Fruit fly (Drosophila melanogaster) whole organism, pupa: Measurements from ENCODE around the gene SkpC.

Experiments
- CG10348 ChIP-seq: fragments of 200-800 bp; sonication (Bioruptor generic); IDR thresholded peaks from 2 replicates; pipeline ENCODE4 v1.3.6; 2022; ENCODE audit warnings: missing biosample characterization, missing genetic modification characterization
- CG12605 ChIP-seq: fragments of 200-800 bp; sonication (Bioruptor generic); IDR thresholded peaks from 2 replicates; pipeline ENCODE4 v1.3.6; 2022; ENCODE audit warnings: missing biosample characterization, missing genetic modification characterization
- CG13204 ChIP-seq: fragments of 200-800 bp; sonication (Bioruptor generic); optimal IDR thresholded peaks from 2 replicates; lab custom pipeline; 2018; ENCODE audit warnings: missing biosample characterization, mild to moderate bottlenecking, missing genetic modification characterization, moderate library complexity
- CG14655 ChIP-seq: fragments of 200-800 bp; sonication (Bioruptor generic); optimal IDR thresholded peaks from 3 replicates; lab custom pipeline; 2017; ENCODE audit warnings: mild to moderate bottlenecking, missing biosample characterization, missing genetic modification reagents, missing genetic modification characterization
- CG15710 ChIP-seq: fragments of 200-800 bp; sonication (Bioruptor generic); optimal IDR thresholded peaks from 2 replicates; lab custom pipeline; 2018; ENCODE audit warnings: missing biosample characterization, mild to moderate bottlenecking, missing genetic modification characterization, moderate library complexity
- CG17806 ChIP-seq: fragments of 200-800 bp; sonication (Bioruptor generic); optimal IDR thresholded peaks from 2 replicates; lab custom pipeline; 2018; ENCODE audit warnings: missing biosample characterization, mild to moderate bottlenecking, missing genetic modification characterization, moderate library complexity
- CG32121 ChIP-seq: fragments of 200-800 bp; sonication (Bioruptor generic); IDR thresholded peaks from 2 replicates; pipeline ENCODE4 v1.3.6; 2022; ENCODE audit warnings: missing biosample characterization, missing genetic modification characterization
- CG34367 ChIP-seq: fragments of 200-800 bp; sonication (Bioruptor generic); optimal IDR thresholded peaks from 2 replicates; lab custom pipeline; 2018; ENCODE audit warnings: missing biosample characterization, mild to moderate bottlenecking, missing genetic modification characterization
- CG4496 ChIP-seq: fragments of 200-800 bp; sonication (Bioruptor generic); IDR thresholded peaks from 3 replicates; pipeline ENCODE4 v1.3.6; 2022; ENCODE audit warnings: missing biosample characterization, missing genetic modification characterization
- CG8159 ChIP-seq: fragments of 200-800 bp; sonication (Bioruptor generic); optimal IDR thresholded peaks from 3 replicates; lab custom pipeline; 2018; ENCODE audit warnings: missing biosample characterization, mild to moderate bottlenecking, missing genetic modification characterization, moderate library complexity
- CG8301 ChIP-seq: fragments of 200-800 bp; sonication (Bioruptor generic); optimal IDR thresholded peaks from 2 replicates; lab custom pipeline; 2018; ENCODE audit warnings: missing biosample characterization, mild to moderate bottlenecking, missing genetic modification characterization
- CG9948 ChIP-seq: fragments of 200-800 bp; sonication (Bioruptor generic); optimal IDR thresholded peaks from 2 replicates; lab custom pipeline; 2018; ENCODE audit warnings: missing biosample characterization, mild to moderate bottlenecking, missing genetic modification characterization, moderate library complexity
- D1 ChIP-seq: fragments of 200-800 bp; sonication (Bioruptor generic); optimal IDR thresholded peaks from 2 replicates; lab custom pipeline; 2018; ENCODE audit warnings: missing biosample characterization, mild to moderate bottlenecking, missing genetic modification characterization, moderate library complexity
- EcR ChIP-seq: fragments of 200-800 bp; sonication (Bioruptor generic); optimal IDR thresholded peaks from 3 replicates; lab custom pipeline; 2019; ENCODE audit warnings: missing biosample characterization, missing genetic modification characterization, mild to moderate bottlenecking, moderate library complexity, missing genetic modification reagents
- Ets98B ChIP-seq: fragments of 200-800 bp; sonication (Bioruptor generic); IDR thresholded peaks from 2 replicates; pipeline ENCODE4 v1.3.6; 2022; ENCODE audit warnings: missing biosample characterization, missing genetic modification characterization
- Pif1A ChIP-seq: fragments of 200-800 bp; sonication (Bioruptor generic); optimal IDR thresholded peaks from 3 replicates; lab custom pipeline; 2016; ENCODE audit warnings: missing biosample characterization, missing genetic modification characterization
- Pif1B ChIP-seq: fragments of 200-800 bp; sonication (Bioruptor generic); optimal IDR thresholded peaks from 3 replicates; lab custom pipeline; 2016; ENCODE audit warnings: missing biosample characterization, missing genetic modification characterization
- Snoo ChIP-seq: fragments of 200-800 bp; sonication (Bioruptor generic); optimal IDR thresholded peaks from 3 replicates; lab custom pipeline; 2017; ENCODE audit warnings: missing biosample characterization, mild to moderate bottlenecking, missing genetic modification characterization, inconsistent platforms
- fd96Ca ChIP-seq: fragments of 200-800 bp; sonication (Bioruptor generic); IDR thresholded peaks from 3 replicates; pipeline ENCODE4 v1.3.6; 2022; ENCODE audit warnings: missing biosample characterization, missing genetic modification characterization
- gl ChIP-seq: fragments of 200-800 bp; sonication (Bioruptor generic); optimal IDR thresholded peaks from 2 replicates; lab custom pipeline; 2018; ENCODE audit warnings: missing biosample characterization, mild to moderate bottlenecking, missing genetic modification characterization
- rn ChIP-seq: fragments of 200-800 bp; sonication (Bioruptor generic); IDR thresholded peaks from 2 replicates; pipeline ENCODE4 v1.3.6; 2022; ENCODE audit warnings: missing biosample characterization, missing genetic modification characterization

The SkpC gene

dm6 chrX:19781861-19782260, 34.0 kb upstream of the SkpC start:
- TF ChIP-seq EcR (GFP tag; lab: Kevin White, UChicago) (no peak), gl (tag; lab: Kevin White, UChicago) (no peak), CG32121 (GFP tag; lab: Robert Waterston, UW) (no peak), Snoo (no peak), CG17806 (no peak), CG15710 (tag; lab: Kevin White, UChicago) (no peak), CG9948 (tag; lab: Kevin White, UChicago) (no peak), CG14655 (GFP tag; lab: Kevin White, UChicago) (no peak)

dm6 chrX:19782736-19783325, 33.0 kb upstream of the SkpC start:
- TF ChIP-seq CG9948 (tag; lab: Kevin White, UChicago) = no peak
- no peak for TF ChIP-seq CG14655 (GFP tag; lab: Kevin White, UChicago)
- no peak for TF ChIP-seq CG8159
- TF ChIP-seq CG10348 (GFP tag; lab: Robert Waterston, UW) = no peak
- TF ChIP-seq CG13204 (GFP tag; lab: Kevin White, UChicago) = no peak
- TF ChIP-seq CG15710 (tag; lab: Kevin White, UChicago) = no peak
- TF ChIP-seq CG32121 (GFP tag; lab: Robert Waterston, UW) = no peak
- TF ChIP-seq rn (GFP tag; lab: Robert Waterston, UW) = no peak
- no peak for TF ChIP-seq gl (tag; lab: Kevin White, UChicago)

- TF ChIP-seq CG14655 (GFP tag; lab: Kevin White, UChicago) (no peak), CG15710 (tag; lab: Kevin White, UChicago) (no peak), Pif1A (GFP tag; lab: Kevin White, UChicago) (no peak), D1 (tag; lab: Kevin White, UChicago) (no peak), Ets98B (GFP tag; lab: Robert Waterston, UW) (no peak), CG13204 (GFP tag; lab: Kevin White, UChicago) (peak; percentile 81), CG12605 (GFP tag; lab: Robert Waterston, UW) (no peak), rn (GFP tag; lab: Robert Waterston, UW) (no peak), CG17806 (no peak), CG9948 (tag; lab: Kevin White, UChicago) (no peak), CG10348 (GFP tag; lab: Robert Waterston, UW) (no peak), fd96Ca (GFP tag; lab: Robert Waterston, UW) (no peak), CG8301 (tag; lab: Kevin White, UChicago) (no peak), CG32121 (GFP tag; lab: Robert Waterston, UW) (no peak), CG4496 (peak; percentile 56; the same call in 2 of the 3 replicates), CG34367 (tag; lab: Kevin White, UChicago) (no peak)
- TF ChIP-seq, all 21 proteins: peak for 2
Measured at dm6 chrX:19783457-19783856, 32.4 kb upstream of the SkpC start, which contains the start of gene zld. zld (minus strand) TSS chrX:19783548.

dm6 chrX:19784875-19785274, 31.0 kb upstream of the SkpC start:
- no peak for TF ChIP-seq gl (tag; lab: Kevin White, UChicago)
- peak; percentile 50 for TF ChIP-seq CG9948 (tag; lab: Kevin White, UChicago)
- no peak for TF ChIP-seq D1 (tag; lab: Kevin White, UChicago)
- peak; percentile 27 for TF ChIP-seq CG14655 (GFP tag; lab: Kevin White, UChicago)
- no peak for TF ChIP-seq Ets98B (GFP tag; lab: Robert Waterston, UW)
- TF ChIP-seq Snoo = no peak
- peak; percentile 18 for TF ChIP-seq Pif1A (GFP tag; lab: Kevin White, UChicago)
- no peak for TF ChIP-seq EcR (GFP tag; lab: Kevin White, UChicago)
- TF ChIP-seq CG10348 (GFP tag; lab: Robert Waterston, UW) = no peak
- TF ChIP-seq CG12605 (GFP tag; lab: Robert Waterston, UW) = peak; percentile 15; the same call in 1 of the 2 replicates
- TF ChIP-seq CG34367 (tag; lab: Kevin White, UChicago) = peak; percentile 38
- peak; percentile 47 for TF ChIP-seq CG17806
- TF ChIP-seq CG8301 (tag; lab: Kevin White, UChicago) = peak; percentile 1
- TF ChIP-seq fd96Ca (GFP tag; lab: Robert Waterston, UW) = no peak
- 0 out of 3 replicates have a peak, but pooled peaks have one; percentile 27 for TF ChIP-seq CG4496
- no peak for TF ChIP-seq CG32121 (GFP tag; lab: Robert Waterston, UW)
- no peak for TF ChIP-seq rn (GFP tag; lab: Robert Waterston, UW)
- TF ChIP-seq CG13204 (GFP tag; lab: Kevin White, UChicago) = no peak
- TF ChIP-seq CG15710 (tag; lab: Kevin White, UChicago) = peak; percentile 46
- TF ChIP-seq Pif1B (GFP tag; lab: Kevin White, UChicago) = no peak
- peak; percentile 42 for TF ChIP-seq CG8159

dm6 chrX:19785403-19785802, 30.5 kb upstream of the SkpC start:
- no peak for TF ChIP-seq CG14655 (GFP tag; lab: Kevin White, UChicago)
- TF ChIP-seq CG12605 (GFP tag; lab: Robert Waterston, UW) = no peak
- TF ChIP-seq D1 (tag; lab: Kevin White, UChicago) = no peak
- no peak for TF ChIP-seq rn (GFP tag; lab: Robert Waterston, UW)
- TF ChIP-seq Ets98B (GFP tag; lab: Robert Waterston, UW) = no peak
- no peak for TF ChIP-seq Snoo
- TF ChIP-seq CG8159 = no peak
- TF ChIP-seq CG34367 (tag; lab: Kevin White, UChicago) = no peak
- no peak for TF ChIP-seq CG9948 (tag; lab: Kevin White, UChicago)
- TF ChIP-seq CG10348 (GFP tag; lab: Robert Waterston, UW) = no peak
- no peak for TF ChIP-seq CG13204 (GFP tag; lab: Kevin White, UChicago)
- no peak for TF ChIP-seq CG15710 (tag; lab: Kevin White, UChicago)
- TF ChIP-seq CG17806 = no peak
- TF ChIP-seq Pif1B (GFP tag; lab: Kevin White, UChicago) = no peak
- TF ChIP-seq CG4496 = no peak
- TF ChIP-seq EcR (GFP tag; lab: Kevin White, UChicago) = no peak
- no peak for TF ChIP-seq Pif1A (GFP tag; lab: Kevin White, UChicago)
